Worm (Caenorhabditis elegans): ENCODE data around the gene spp-21.
A peak's percentile ranks its signal among the peaks of the same experiment; 100 is the strongest.

- TF ChIP-seq dsc-1 (tag; optimal IDR thresholded peaks at IDR 0.05) (no peak), elt-3 (tag; optimal IDR thresholded peaks at IDR 0.05) (peak in 1 of 6 experiments; percentile 73), tlp-1 (tag; optimal IDR thresholded peaks at IDR 0.05) (no peak), nhr-28 (tag; optimal IDR thresholded peaks at IDR 0.05) (no peak), lin-39 (tag; optimal IDR thresholded peaks at IDR 0.05) (no peak), lir-3 (tag; optimal IDR thresholded peaks at IDR 0.05; ENCODE audit: poor library complexity) (no peak)
These were observed 10.5 kb upstream of the spp-21 start for ce11 chrX:11479321-11479863.
